Worm (Caenorhabditis elegans) whole organism, early embryonic: Measurements from ENCODE around the gene fbxa-48.

ENCODE experiments used
- B0310.2 ChIP-seq: sonication (generic microtip); optimal IDR thresholded peaks from 2 replicates; lab custom pipeline; 2016; ENCODE audit warnings: mild to moderate bottlenecking, missing genetic modification characterization, missing compliant biosample characterization
- F13C5.2 ChIP-seq: sonication (generic microtip); optimal IDR thresholded peaks from 2 replicates; lab custom pipeline; 2017; ENCODE audit warnings: mild to moderate bottlenecking, missing genetic modification characterization, inconsistent platforms, missing compliant biosample characterization
- aly-1 ChIP-seq: sonication (generic microtip); optimal IDR thresholded peaks from 2 replicates; lab custom pipeline; 2016; ENCODE audit warnings: missing genetic modification characterization, missing compliant biosample characterization
- ama-1 ChIP-seq: fragments of 150-350 bp; optimal IDR thresholded peaks from 2 replicates; lab custom pipeline; 2014
- ceh-13 ChIP-seq: fragments of 200-800 bp; sonication (Bioruptor generic); optimal IDR thresholded peaks from 2 replicates; lab custom pipeline; 2018; ENCODE audit warnings: mild to moderate bottlenecking, missing genetic modification characterization, missing compliant biosample characterization
- ets-7 ChIP-seq: sonication (generic microtip); optimal IDR thresholded peaks from 2 replicates; lab custom pipeline; 2016; ENCODE audit warnings: missing genotype, missing genetic modification characterization, missing compliant biosample characterization
- flt-1 ChIP-seq: fragments of 200-800 bp; sonication (Bioruptor generic); IDR thresholded peaks from 2 replicates; pipeline ENCODE4 v1.3.6; 2022; ENCODE audit warnings: missing genetic modification characterization, missing compliant biosample characterization
- scrt-1 ChIP-seq: fragments of 200-800 bp; sonication (Bioruptor generic); IDR thresholded peaks from 2 replicates; pipeline ENCODE4 v1.3.6; 2022; ENCODE audit warnings: missing genetic modification characterization, missing compliant biosample characterization
- tbx-11 ChIP-seq: fragments of 200-800 bp; sonication (Bioruptor generic); IDR thresholded peaks from 2 replicates; pipeline ENCODE4 v1.3.6; 2022; ENCODE audit warnings: missing genetic modification characterization, missing compliant biosample characterization
- tbx-37 ChIP-seq: fragments of 200-800 bp; sonication (Bioruptor generic); conservative IDR thresholded peaks from 2 replicates; pipeline ENCODE4 v1.3.6; 2022; ENCODE audit warnings: missing genetic modification reagents, missing genetic modification characterization, missing compliant biosample characterization

- TF ChIP-seq tbx-11 (GFP tag; lab: Robert Waterston, UW) (no peak), ets-7 (no peak), tbx-37 (GFP tag; lab: Robert Waterston, UW) (no peak), F13C5.2 (tag; lab: Kevin White, UChicago) (no peak), flt-1 (no peak), ama-1 (no peak), B0310.2 (tag; lab: Kevin White, UChicago) (no peak), ceh-13 (GFP tag; lab: Kevin White, UChicago) (no peak), aly-1 (tag; lab: Kevin White, UChicago) (no peak), scrt-1 (no peak)
Observed at ce11 chrIII:2232360-2232759, 39.6 kb downstream of the fbxa-48 start, which contains the start of gene fbxa-47.
